Worm (Caenorhabditis elegans): Measurements from ENCODE around the gene lurp-2.

The lurp-2 gene

DNA sequence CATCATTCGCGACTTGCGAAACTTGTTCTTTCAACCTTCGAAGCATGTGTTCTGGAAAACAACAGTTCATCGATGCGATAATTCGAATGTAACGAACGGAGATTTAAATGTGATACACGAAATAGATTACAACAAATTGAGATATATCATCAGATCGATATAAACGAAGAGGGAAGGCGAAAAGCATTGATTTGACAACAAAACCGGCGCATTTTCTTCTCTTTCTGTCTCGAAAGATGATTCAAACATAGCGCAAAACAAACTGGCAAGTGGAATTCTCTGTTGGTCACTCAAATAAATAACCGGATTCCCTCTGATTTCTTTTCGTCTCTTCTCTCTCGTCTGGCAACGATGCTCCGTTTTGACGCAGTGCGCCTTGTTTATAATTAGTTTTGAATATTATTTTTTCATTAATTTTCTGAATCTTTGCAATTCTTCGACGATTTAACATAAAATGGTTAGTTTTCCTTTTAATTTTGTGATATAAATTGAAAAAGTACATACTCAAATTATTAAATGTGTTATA lies 44.0 kb downstream of the lurp-2 start, which contains the start of the genes eea-1 and gut-2 (continued):
- TF ChIP-seq nhr-84 (tag; optimal IDR thresholded peaks at IDR 0.05): no peak
- TF ChIP-seq C16A3.4 (tag; optimal IDR thresholded peaks at IDR 0.05): peak; percentile 77
- TF ChIP-seq ces-1 (GFP tag; optimal IDR thresholded peaks at IDR 0.05): no peak
- TF ChIP-seq tlp-1 (tag; optimal IDR thresholded peaks at IDR 0.05): no peak
- no peak for TF ChIP-seq egl-27 (tag; optimal IDR thresholded peaks at IDR 0.05)
- peak; percentile 37 to 59 (median 37) for TF ChIP-seq ceh-82 (tag; optimal IDR thresholded peaks at IDR 0.05)
- no peak for TF ChIP-seq sup-37 (GFP tag; optimal IDR thresholded peaks at IDR 0.05)
- TF ChIP-seq isw-1 (GFP tag; IDR thresholded peaks at IDR 0.05): peak; percentile 22; the same call in 1 of the 2 replicates
- TF ChIP-seq unc-130 (tag; optimal IDR thresholded peaks at IDR 0.05): peak; percentile 54
- TF ChIP-seq dpl-1 (GFP tag; optimal IDR thresholded peaks at IDR 0.05): peak; percentile 56 to 80 (median 73)
- peak; percentile 80 to 81 for TF ChIP-seq lsy-2 (tag; optimal IDR thresholded peaks at IDR 0.05)
- peak; percentile 55 for TF ChIP-seq xbp-1 (tag; optimal IDR thresholded peaks at IDR 0.05)
- no peak for TF ChIP-seq pqm-1 (tag; optimal IDR thresholded peaks at IDR 0.05)
- peak; percentile 68 for TF ChIP-seq mep-1 (tag; optimal IDR thresholded peaks at IDR 0.05)
- TF ChIP-seq snu-23 (GFP tag; optimal IDR thresholded peaks at IDR 0.05): peak; percentile 88
- TF ChIP-seq tbx-2 (tag; optimal IDR thresholded peaks at IDR 0.05): peak; percentile 65
- TF ChIP-seq irx-1 (tag; optimal IDR thresholded peaks at IDR 0.05): peak; percentile 37
- TF ChIP-seq lin-14 (GFP tag; optimal IDR thresholded peaks at IDR 0.05): peak; percentile 79
- TF ChIP-seq swsn-7 (tag; optimal IDR thresholded peaks at IDR 0.05): peak; percentile 72
- no peak for TF ChIP-seq Y116A8C.19 (tag; optimal IDR thresholded peaks at IDR 0.05; ENCODE audit: borderline replicate concordance)
- peak; percentile 37 for TF ChIP-seq F16B12.6 (tag; optimal IDR thresholded peaks at IDR 0.05)
- no peak for TF ChIP-seq egl-13 (tag; optimal IDR thresholded peaks at IDR 0.05)
- peak; percentile 43 for TF ChIP-seq fos-1 (tag; optimal IDR thresholded peaks at IDR 0.05)
- TF ChIP-seq ets-5 (GFP tag; IDR thresholded peaks at IDR 0.05): no peak
- TF ChIP-seq elt-3 (tag; optimal IDR thresholded peaks at IDR 0.05): peak in 3 of 6 experiments; percentile 6 to 78 (median 42)
- TF ChIP-seq jun-1 (tag; optimal IDR thresholded peaks at IDR 0.05): no peak
- TF ChIP-seq zag-1 (tag; optimal IDR thresholded peaks at IDR 0.05): no peak
- TF ChIP-seq mab-9 (GFP tag; IDR thresholded peaks at IDR 0.05): no peak
- peak; percentile 69 for TF ChIP-seq nhr-47 (tag; optimal IDR thresholded peaks at IDR 0.05)
- TF ChIP-seq fkh-10 (GFP tag; optimal IDR thresholded peaks at IDR 0.05): no peak
- TF ChIP-seq lin-15B (tag; optimal IDR thresholded peaks at IDR 0.05): peak; percentile 9
- no peak for TF ChIP-seq nhr-237 (tag; optimal IDR thresholded peaks at IDR 0.05)
- no peak for TF ChIP-seq mef-2 (tag; optimal IDR thresholded peaks at IDR 0.05)
- TF ChIP-seq unc-98 (GFP tag; IDR thresholded peaks at IDR 0.05): no peak
- no peak for TF ChIP-seq efl-3 (GFP tag; optimal IDR thresholded peaks at IDR 0.05)
- TF ChIP-seq fkh-8 (tag; optimal IDR thresholded peaks at IDR 0.05): no peak
- no peak for TF ChIP-seq lir-3 (tag; optimal IDR thresholded peaks at IDR 0.05; ENCODE audit: poor library complexity)
- TF ChIP-seq C34B4.2 (tag; optimal IDR thresholded peaks at IDR 0.05): no peak
- peak; percentile 51 for TF ChIP-seq skn-1 (tag; optimal IDR thresholded peaks at IDR 0.05)
- peak; percentile 66 for TF ChIP-seq nhr-90 (tag; optimal IDR thresholded peaks at IDR 0.05; ENCODE audit: poor library complexity)
- no peak for TF ChIP-seq nhr-12 (tag; optimal IDR thresholded peaks at IDR 0.05)
- TF ChIP-seq pax-3 (tag; optimal IDR thresholded peaks at IDR 0.05): no peak
- TF ChIP-seq hpl-2 (GFP tag; optimal IDR thresholded peaks at IDR 0.05): no peak
- peak; percentile 60 for TF ChIP-seq nhr-19 (GFP tag; conservative IDR thresholded peaks at IDR 0.05)
- TF ChIP-seq ztf-11 (tag; optimal IDR thresholded peaks at IDR 0.05): no peak
- no peak for TF ChIP-seq aly-2 (tag; optimal IDR thresholded peaks at IDR 0.05)
- no peak for TF ChIP-seq fkh-4 (tag; optimal IDR thresholded peaks at IDR 0.05; ENCODE audit: borderline replicate concordance)
- TF ChIP-seq dsc-1 (tag; optimal IDR thresholded peaks at IDR 0.05): peak; percentile 44
- TF ChIP-seq efl-1 (optimal IDR thresholded peaks at IDR 0.05): peak; percentile 67 to 76
- TF ChIP-seq efl-1 (GFP tag; optimal IDR thresholded peaks at IDR 0.05 in 1 of 2): peak; percentile 71 to 91
- no peak for TF ChIP-seq ceh-90 (tag; optimal IDR thresholded peaks at IDR 0.05)
- TF ChIP-seq ceh-88 (GFP tag; IDR thresholded peaks at IDR 0.05): no peak
- TF ChIP-seq unc-86 (tag; optimal IDR thresholded peaks at IDR 0.05): no peak

Measured in whole organism, L1 larva.